Fruit fly (Drosophila melanogaster) S2 (cell line): ENCODE measurements around the gene CG9184.

ENCODE experiments used
- CG8478 ChIP-seq: fragments of >200 bp; optimal IDR thresholded peaks from 2 replicates; lab custom pipeline; 2018
- CTCF ChIP-seq, 2 experiments: fragments of >200 bp; optimal IDR thresholded peaks; 2 replicates each; lab custom pipeline; 2018

DNA sequence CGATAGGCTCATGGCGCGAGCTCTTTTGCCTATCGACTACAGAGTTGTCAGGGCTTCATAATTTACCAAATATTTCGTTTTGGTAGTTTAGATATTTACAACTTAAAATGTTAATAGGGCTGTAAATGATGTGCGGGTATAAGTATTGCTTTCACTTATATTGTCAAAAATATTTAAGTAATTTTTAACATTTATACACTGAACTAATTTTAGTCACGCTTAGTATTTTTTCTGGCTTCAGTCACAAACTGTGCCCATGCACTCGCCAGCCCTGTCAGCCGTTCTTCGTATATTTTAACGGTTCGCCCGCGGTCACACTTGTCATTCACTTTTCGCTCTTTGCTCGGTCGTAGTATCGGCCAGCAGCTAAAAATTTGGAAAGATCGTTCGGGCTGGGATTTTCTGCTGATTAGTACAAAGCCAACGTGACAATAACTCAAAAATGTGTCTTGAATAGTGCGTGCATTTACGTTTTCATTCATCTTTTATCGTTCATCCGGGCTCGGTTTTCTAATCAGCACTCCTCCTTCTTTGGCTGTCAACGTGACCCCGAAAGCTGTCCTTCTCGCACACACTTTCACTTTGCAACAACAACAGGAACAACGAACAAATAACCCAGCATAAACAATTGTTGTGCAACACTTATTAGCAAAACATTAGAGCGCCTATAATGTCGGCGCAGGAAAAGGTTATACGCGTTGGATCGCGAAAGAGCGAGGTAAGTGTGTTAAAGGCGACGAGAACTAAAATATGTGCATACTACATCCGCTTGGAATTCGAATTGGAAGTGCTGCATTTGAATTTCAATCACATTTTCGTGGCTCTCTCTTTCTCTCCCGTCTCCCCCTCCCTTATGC is 12.2 kb upstream of the CG9184 start, which contains the start of the genes Hmbs and CG2211:
- peak in 1 of 2 experiments; percentile 10 for TF ChIP-seq CTCF (optimal IDR thresholded peaks at IDR 0.05; lab: Kevin White, UChicago)
- no peak for TF ChIP-seq CG8478
